Worm (Caenorhabditis elegans): ENCODE measurements around the gene C54G10.1.

Gene C54G10.1

ce11 chrV:14688097-14688912, 47.4 kb downstream of the C54G10.1 start, which contains the start of gene C47E8.11:
TSS of gene C47E8.11 (plus strand) at chrV:14688616.
- TF ChIP-seq lin-39 (tag; optimal IDR thresholded peaks at IDR 0.05): peak; percentile 45
- TF ChIP-seq nhr-23 (tag; optimal IDR thresholded peaks at IDR 0.05): peak; percentile 64
- peak; percentile 52 for TF ChIP-seq snpc-4 (tag; optimal IDR thresholded peaks at IDR 0.05)
- TF ChIP-seq ceh-9 (tag; optimal IDR thresholded peaks at IDR 0.05): no peak
- no peak for TF ChIP-seq zag-1 (tag; optimal IDR thresholded peaks at IDR 0.05)
- no peak for TF ChIP-seq fkh-10 (GFP tag; optimal IDR thresholded peaks at IDR 0.05)
- TF ChIP-seq nhr-67 (tag; optimal IDR thresholded peaks at IDR 0.05): no peak
- no peak for TF ChIP-seq ceh-82 (tag; optimal IDR thresholded peaks at IDR 0.05)
- no peak for TF ChIP-seq lin-15B (tag; optimal IDR thresholded peaks at IDR 0.05)
- TF ChIP-seq egl-27 (tag; optimal IDR thresholded peaks at IDR 0.05): no peak
- peak; percentile 22 for TF ChIP-seq hmg-11 (tag; optimal IDR thresholded peaks at IDR 0.05)
- TF ChIP-seq nhr-76 (tag; optimal IDR thresholded peaks at IDR 0.05): no peak
- TF ChIP-seq pqm-1 (tag; optimal IDR thresholded peaks at IDR 0.05): no peak
- TF ChIP-seq fos-1 (tag; optimal IDR thresholded peaks at IDR 0.05): peak; percentile 29
- peak; percentile 81 for TF ChIP-seq tbx-2 (tag; optimal IDR thresholded peaks at IDR 0.05)
- TF ChIP-seq nhr-25 (tag; optimal IDR thresholded peaks at IDR 0.05): peak; percentile 89
- TF ChIP-seq elt-1 (tag; optimal IDR thresholded peaks at IDR 0.05): no peak
- TF ChIP-seq skn-1 (tag; optimal IDR thresholded peaks at IDR 0.05): no peak
- no peak for TF ChIP-seq aly-2 (tag; optimal IDR thresholded peaks at IDR 0.05)
- no peak for TF ChIP-seq unc-39 (tag; optimal IDR thresholded peaks at IDR 0.05)
- no peak for TF ChIP-seq ceh-16 (tag; optimal IDR thresholded peaks at IDR 0.05)
- TF ChIP-seq elt-3 (tag; optimal IDR thresholded peaks at IDR 0.05): no peak
- TF ChIP-seq ztf-4 (tag; optimal IDR thresholded peaks at IDR 0.05): peak; percentile 71
- TF ChIP-seq daf-12 (tag; optimal IDR thresholded peaks at IDR 0.05): no peak
- no peak for TF ChIP-seq nhr-12 (tag; optimal IDR thresholded peaks at IDR 0.05)
- no peak for TF ChIP-seq ztf-11 (tag; optimal IDR thresholded peaks at IDR 0.05)
- TF ChIP-seq nhr-43 (tag; optimal IDR thresholded peaks at IDR 0.05; ENCODE audit: poor library complexity, severe bottlenecking): peak; percentile 59
- peak; percentile 79 for TF ChIP-seq pha-4 (tag; optimal IDR thresholded peaks at IDR 0.05)
- peak; percentile 99 for TF ChIP-seq ama-1 (optimal IDR thresholded peaks at IDR 0.05)
- no peak for TF ChIP-seq ceh-28 (tag; optimal IDR thresholded peaks at IDR 0.05)
- TF ChIP-seq mml-1 (tag; optimal IDR thresholded peaks at IDR 0.05): no peak
- peak; percentile 37 for TF ChIP-seq lsy-12 (tag; optimal IDR thresholded peaks at IDR 0.05)
- no peak for TF ChIP-seq unc-62 (GFP tag; optimal IDR thresholded peaks at IDR 0.05)
- TF ChIP-seq ZK546.5 (tag; optimal IDR thresholded peaks at IDR 0.05): no peak
- peak; percentile 60 for TF ChIP-seq nfya-1 (tag; optimal IDR thresholded peaks at IDR 0.05; ENCODE audit: insufficient read depth)
- TF ChIP-seq nhr-28 (tag; optimal IDR thresholded peaks at IDR 0.05): no peak
- TF ChIP-seq nhr-11 (tag; optimal IDR thresholded peaks at IDR 0.05): no peak
- peak; percentile 26 for TF ChIP-seq egl-5 (tag; optimal IDR thresholded peaks at IDR 0.05)
- TF ChIP-seq elt-2 (tag; optimal IDR thresholded peaks at IDR 0.05): peak; percentile 42
- no peak for TF ChIP-seq nhr-77 (tag; optimal IDR thresholded peaks at IDR 0.05)
- TF ChIP-seq R02D3.7 (tag; optimal IDR thresholded peaks at IDR 0.05): no peak
- TF ChIP-seq jun-1 (tag; optimal IDR thresholded peaks at IDR 0.05): no peak
- no peak for TF ChIP-seq sea-2 (GFP tag; optimal IDR thresholded peaks at IDR 0.05)
- TF ChIP-seq fkh-2 (tag; optimal IDR thresholded peaks at IDR 0.05): no peak
- no peak for TF ChIP-seq nhr-237 (tag; optimal IDR thresholded peaks at IDR 0.05)
- TF ChIP-seq eor-1 (tag; optimal IDR thresholded peaks at IDR 0.05): no peak
- no peak for TF ChIP-seq mdl-1 (tag; optimal IDR thresholded peaks at IDR 0.05)
